Worm (Caenorhabditis elegans): ENCODE results near the gene ugt-9.

ce11 chrV:4851969-4852368 lies 43.9 kb upstream of the ugt-9 start:
- TF ChIP-seq unc-39 (tag; optimal IDR thresholded peaks at IDR 0.05) = no peak
- no peak for TF ChIP-seq jun-1 (tag; optimal IDR thresholded peaks at IDR 0.05)
- no peak for TF ChIP-seq ceh-82 (tag; optimal IDR thresholded peaks at IDR 0.05)
- no peak for TF ChIP-seq nhr-237 (tag; optimal IDR thresholded peaks at IDR 0.05)
- TF ChIP-seq ceh-28 (tag; optimal IDR thresholded peaks at IDR 0.05) = no peak
- TF ChIP-seq unc-62 (GFP tag; optimal IDR thresholded peaks at IDR 0.05) = no peak
- no peak for TF ChIP-seq nhr-28 (tag; optimal IDR thresholded peaks at IDR 0.05)
- TF ChIP-seq nhr-11 (tag; optimal IDR thresholded peaks at IDR 0.05) = no peak
- no peak for TF ChIP-seq egl-27 (tag; optimal IDR thresholded peaks at IDR 0.05)
- no peak for TF ChIP-seq ztf-4 (tag; optimal IDR thresholded peaks at IDR 0.05)
- no peak for TF ChIP-seq nhr-76 (tag; optimal IDR thresholded peaks at IDR 0.05)
- no peak for TF ChIP-seq tbx-2 (tag; optimal IDR thresholded peaks at IDR 0.05)
- no peak for TF ChIP-seq R02D3.7 (tag; optimal IDR thresholded peaks at IDR 0.05)
- no peak for TF ChIP-seq zag-1 (tag; optimal IDR thresholded peaks at IDR 0.05)
